Worm (Caenorhabditis elegans) whole organism, L2 larva: ENCODE data around the gene F47B8.3.
A peak's percentile ranks its signal among the peaks of the same experiment; 100 is the strongest.

Source experiments
- C34F6.9 ChIP-seq: fragments of 150-350 bp; optimal IDR thresholded peaks from 2 replicates; lab custom pipeline; 2014; ENCODE audit warnings: missing biosample characterization, missing genetic modification characterization
- F13H6.1 ChIP-seq: sonication (generic microtip); optimal IDR thresholded peaks from 2 replicates; lab custom pipeline; 2016; ENCODE audit warnings: missing genetic modification characterization, missing compliant biosample characterization
- R02D3.7 ChIP-seq: fragments of 150-350 bp; optimal IDR thresholded peaks from 2 replicates; lab custom pipeline; 2014; ENCODE audit warnings: missing biosample characterization, missing genetic modification characterization
- Y55F3AM.14 ChIP-seq: fragments of 200-800 bp; sonication (Bioruptor generic); optimal IDR thresholded peaks from 2 replicates; lab custom pipeline; 2018; ENCODE audit warnings: mild to moderate bottlenecking, missing genetic modification characterization, missing compliant biosample characterization
- ZK546.5 ChIP-seq: sonication (generic microtip); optimal IDR thresholded peaks from 2 replicates; lab custom pipeline; 2017; ENCODE audit warnings: missing biosample characterization, missing genetic modification characterization
- alr-1 ChIP-seq: fragments of 150-350 bp; optimal IDR thresholded peaks from 2 replicates; lab custom pipeline; 2014; ENCODE audit warnings: missing biosample characterization, missing genetic modification characterization
- aly-2 ChIP-seq: fragments of 150-350 bp; optimal IDR thresholded peaks from 2 replicates; lab custom pipeline; 2014; ENCODE audit warnings: missing biosample characterization, missing genetic modification characterization
- ama-1 ChIP-seq: fragments of 150-350 bp; optimal IDR thresholded peaks from 2 replicates; lab custom pipeline; 2018; ENCODE audit warnings: inconsistent platforms
- blmp-1 ChIP-seq: sonication (generic microtip); optimal IDR thresholded peaks from 2 replicates; lab custom pipeline; 2017; ENCODE audit warnings: missing genetic modification characterization, mild to moderate bottlenecking, missing compliant biosample characterization, antibody characterized with exemption, moderate library complexity; ENCODE audit not compliant: insufficient read depth
- ceh-16 ChIP-seq: fragments of 150-350 bp; optimal IDR thresholded peaks from 2 replicates; lab custom pipeline; 2014; ENCODE audit warnings: missing biosample characterization, missing genetic modification characterization
- ceh-82 ChIP-seq: fragments of 150-350 bp; optimal IDR thresholded peaks from 2 replicates; lab custom pipeline; 2014; ENCODE audit warnings: missing biosample characterization, missing genetic modification characterization
- crh-2 ChIP-seq: sonication (generic microtip); optimal IDR thresholded peaks from 2 replicates; lab custom pipeline; 2017; ENCODE audit warnings: missing biosample characterization, missing genetic modification characterization
- dmd-4 ChIP-seq: sonication (generic microtip); optimal IDR thresholded peaks from 2 replicates; lab custom pipeline; 2017; ENCODE audit warnings: missing biosample characterization, missing genetic modification characterization
- egl-27 ChIP-seq: sonication (generic microtip); optimal IDR thresholded peaks from 3 replicates; lab custom pipeline; 2017; ENCODE audit warnings: missing biosample characterization, missing genetic modification reagents, missing genetic modification characterization
- elt-1 ChIP-seq: fragments of 150-350 bp; optimal IDR thresholded peaks from 2 replicates; lab custom pipeline; 2014; ENCODE audit warnings: missing biosample characterization, missing genetic modification characterization
- elt-3 ChIP-seq: sonication (generic microtip); optimal IDR thresholded peaks from 2 replicates; lab custom pipeline; 2017; ENCODE audit warnings: missing biosample characterization, missing genetic modification characterization
- fos-1 ChIP-seq: fragments of 150-350 bp; optimal IDR thresholded peaks from 2 replicates; lab custom pipeline; 2014; ENCODE audit warnings: missing biosample characterization, missing genetic modification characterization
- gmeb-1 ChIP-seq: fragments of 150-350 bp; optimal IDR thresholded peaks from 2 replicates; lab custom pipeline; 2014; ENCODE audit warnings: missing biosample characterization, missing genetic modification characterization
- lin-11 ChIP-seq: fragments of 150-350 bp; sonication (generic microtip); optimal IDR thresholded peaks from 2 replicates; lab custom pipeline; 2014; ENCODE audit warnings: missing biosample characterization, missing genetic modification characterization, inconsistent platforms, mixed read lengths
- lin-13 ChIP-seq: fragments of 150-350 bp; optimal IDR thresholded peaks from 2 replicates; lab custom pipeline; 2014; ENCODE audit warnings: missing biosample characterization, missing genetic modification reagents, missing genetic modification characterization
- lin-39 ChIP-seq: fragments of 150-350 bp; optimal IDR thresholded peaks from 2 replicates; lab custom pipeline; 2014; ENCODE audit warnings: missing biosample characterization, missing genetic modification reagents, missing genetic modification characterization
- lsy-2 ChIP-seq, 2 experiments: fragments of 150-350 bp in 1 of 2; sonication (generic microtip) in 1 of 2; optimal IDR thresholded peaks; 2 replicates each; lab custom pipeline; 2014 to 2017; ENCODE audit warnings: missing biosample characterization in 2 of 2, missing genetic modification characterization in 2 of 2
- mab-5 ChIP-seq: fragments of 150-350 bp; optimal IDR thresholded peaks from 2 replicates; lab custom pipeline; 2014; ENCODE audit warnings: missing biosample characterization, missing genetic modification characterization
- mbf-1 ChIP-seq: sonication (generic microtip); optimal IDR thresholded peaks from 2 replicates; lab custom pipeline; 2017; ENCODE audit warnings: missing biosample characterization, missing genetic modification characterization
- mdl-1 ChIP-seq, 2 experiments: fragments of 150-350 bp in 1 of 2; sonication (generic microtip) in 1 of 2; optimal IDR thresholded peaks; 2 replicates each; lab custom pipeline; 2017; ENCODE audit warnings: missing biosample characterization in 2 of 2, missing genetic modification characterization in 2 of 2
- nhr-10 ChIP-seq: sonication (generic microtip); optimal IDR thresholded peaks from 2 replicates; lab custom pipeline; 2017; ENCODE audit warnings: missing biosample characterization, missing genetic modification characterization
- nhr-11 ChIP-seq: fragments of 150-350 bp; optimal IDR thresholded peaks from 2 replicates; lab custom pipeline; 2014; ENCODE audit warnings: missing biosample characterization, missing genetic modification characterization
- nhr-12 ChIP-seq: fragments of 150-350 bp; optimal IDR thresholded peaks from 2 replicates; lab custom pipeline; 2014; ENCODE audit warnings: missing biosample characterization, missing genetic modification characterization
- nhr-129 ChIP-seq: fragments of 150-350 bp; optimal IDR thresholded peaks from 2 replicates; lab custom pipeline; 2014; ENCODE audit warnings: missing biosample characterization, missing genetic modification characterization
- nhr-21 ChIP-seq: fragments of 150-350 bp; optimal IDR thresholded peaks from 2 replicates; lab custom pipeline; 2014; ENCODE audit warnings: missing biosample characterization, missing genetic modification characterization
- nhr-23 ChIP-seq: fragments of 150-350 bp; optimal IDR thresholded peaks from 2 replicates; lab custom pipeline; 2014; ENCODE audit warnings: missing biosample characterization, missing genetic modification reagents, missing genetic modification characterization
- nhr-237 ChIP-seq: fragments of 150-350 bp; optimal IDR thresholded peaks from 2 replicates; lab custom pipeline; 2014; ENCODE audit warnings: missing biosample characterization, missing genetic modification characterization
- nhr-25 ChIP-seq: fragments of 150-350 bp; sonication (generic microtip); optimal IDR thresholded peaks from 3 replicates; lab custom pipeline; 2014; ENCODE audit warnings: missing biosample characterization, missing genetic modification characterization
- nhr-6 ChIP-seq: fragments of 150-350 bp; optimal IDR thresholded peaks from 2 replicates; lab custom pipeline; 2014; ENCODE audit warnings: missing biosample characterization, missing genetic modification characterization
- nhr-77 ChIP-seq: fragments of 150-350 bp; optimal IDR thresholded peaks from 2 replicates; lab custom pipeline; 2014; ENCODE audit warnings: missing biosample characterization, missing genetic modification characterization
- peb-1 ChIP-seq: fragments of 150-350 bp; optimal IDR thresholded peaks from 2 replicates; lab custom pipeline; 2014; ENCODE audit warnings: missing biosample characterization, missing genetic modification characterization
- sem-4 ChIP-seq: fragments of 150-350 bp; optimal IDR thresholded peaks from 2 replicates; lab custom pipeline; 2014; ENCODE audit warnings: missing biosample characterization, missing genetic modification reagents, missing genetic modification characterization
- skn-1 ChIP-seq: sonication (generic microtip); optimal IDR thresholded peaks from 2 replicates; lab custom pipeline; 2017; ENCODE audit warnings: missing biosample characterization, missing genetic modification characterization
- sma-3 ChIP-seq: sonication (generic microtip); optimal IDR thresholded peaks from 2 replicates; lab custom pipeline; 2016; ENCODE audit warnings: missing genetic modification reagents, missing genetic modification characterization, missing compliant biosample characterization
- sma-9 ChIP-seq, 2 experiments: fragments of 150-350 bp in 1 of 2; sonication (generic microtip) in 1 of 2; optimal IDR thresholded peaks; 2 replicates each; lab custom pipeline; 2014 to 2016; ENCODE audit warnings: missing genetic modification characterization in 2 of 2, mild to moderate bottlenecking in 1 of 2, missing biosample characterization in 1 of 2, missing compliant biosample characterization in 1 of 2, missing genetic modification reagents in 1 of 2, moderate library complexity in 1 of 2
- snpc-4 ChIP-seq: fragments of 150-350 bp; optimal IDR thresholded peaks from 2 replicates; lab custom pipeline; 2014; ENCODE audit warnings: missing biosample characterization, missing genetic modification characterization
- unc-39 ChIP-seq: fragments of 150-350 bp; optimal IDR thresholded peaks from 2 replicates; lab custom pipeline; 2014; ENCODE audit warnings: missing biosample characterization, missing genetic modification characterization
- unc-55 ChIP-seq: fragments of 150-350 bp; sonication (generic microtip); optimal IDR thresholded peaks from 3 replicates; lab custom pipeline; 2014; ENCODE audit warnings: missing biosample characterization, missing genetic modification reagents, missing genetic modification characterization
- unc-62 ChIP-seq: fragments of 150-350 bp; optimal IDR thresholded peaks from 2 replicates; lab custom pipeline; 2014; ENCODE audit warnings: missing biosample characterization, missing genetic modification reagents, missing genetic modification characterization
- zag-1 ChIP-seq: fragments of 150-350 bp; optimal IDR thresholded peaks from 2 replicates; lab custom pipeline; 2014; ENCODE audit warnings: missing biosample characterization, missing genetic modification characterization
- ztf-1 ChIP-seq: fragments of 200-800 bp; sonication (Bioruptor generic); conservative IDR thresholded peaks from 2 replicates; pipeline ENCODE4 v1.3.6; 2022; ENCODE audit warnings: missing genetic modification characterization, missing compliant biosample characterization
- ztf-11 ChIP-seq: sonication (generic microtip); optimal IDR thresholded peaks from 2 replicates; lab custom pipeline; 2017; ENCODE audit warnings: missing biosample characterization, missing genetic modification characterization
- ztf-4 ChIP-seq: fragments of 150-350 bp; optimal IDR thresholded peaks from 2 replicates; lab custom pipeline; 2014; ENCODE audit warnings: missing biosample characterization, missing genetic modification characterization

F47B8.3 gene

ce11 chrV:14368272-14369052, 45.7 kb upstream of the F47B8.3 start (continued):
- TF ChIP-seq lin-39 (tag; lab: Kevin White, UChicago), result no peak
- no peak for TF ChIP-seq lin-11
- peak in 1 of 2 experiments; percentile 52 for TF ChIP-seq lsy-2 (tag; optimal IDR thresholded peaks at IDR 0.05; lab: Kevin White, UChicago)

ce11 chrV:14366487-14366962, 43.7 kb upstream of the F47B8.3 start:
- no peak for TF ChIP-seq ama-1 (lab: Kevin White, UChicago)
- no peak for TF ChIP-seq ztf-4 (tag; lab: Kevin White, UChicago)
- TF ChIP-seq ceh-16 (tag; lab: Kevin White, UChicago), result no peak
- peak; percentile 58 for TF ChIP-seq nhr-77 (tag; lab: Kevin White, UChicago)
- no peak for TF ChIP-seq skn-1 (tag; lab: Kevin White, UChicago)
- no peak for TF ChIP-seq nhr-25 (tag; lab: Kevin White, UChicago)
- no peak for TF ChIP-seq aly-2 (tag; lab: Kevin White, UChicago)
- no peak for TF ChIP-seq nhr-129 (tag; lab: Kevin White, UChicago)
- no peak for TF ChIP-seq gmeb-1 (tag; lab: Kevin White, UChicago)
- TF ChIP-seq ztf-11 (tag; lab: Kevin White, UChicago), result no peak
- TF ChIP-seq crh-2 (tag; lab: Kevin White, UChicago), result peak; percentile 44
- TF ChIP-seq lin-13 (GFP tag; lab: Kevin White, UChicago), result peak; percentile 57
- no peak for TF ChIP-seq unc-39 (tag; lab: Kevin White, UChicago)
- peak; percentile 76 for TF ChIP-seq fos-1 (tag; lab: Kevin White, UChicago)
- TF ChIP-seq C34F6.9 (tag; lab: Kevin White, UChicago), result peak; percentile 52
- peak; percentile 82 for TF ChIP-seq zag-1
- no peak for TF ChIP-seq dmd-4 (tag; lab: Kevin White, UChicago)
- TF ChIP-seq ZK546.5 (tag; lab: Kevin White, UChicago), result no peak
- TF ChIP-seq alr-1 (tag; lab: Kevin White, UChicago), result no peak
- TF ChIP-seq nhr-12, result no peak
- TF ChIP-seq nhr-10 (tag; lab: Kevin White, UChicago), result no peak
- peak; percentile 46 for TF ChIP-seq sma-3 (GFP tag; lab: Kevin White, UChicago)
- peak; percentile 33 for TF ChIP-seq lin-11
- TF ChIP-seq nhr-237 (tag; lab: Kevin White, UChicago), result no peak
- peak; percentile 72 for TF ChIP-seq unc-62 (GFP tag; lab: Kevin White, UChicago)
- no peak for TF ChIP-seq nhr-11 (tag; lab: Kevin White, UChicago)
- TF ChIP-seq lin-39 (tag; lab: Kevin White, UChicago), result no peak
- TF ChIP-seq F13H6.1, result peak; percentile 86
- TF ChIP-seq mbf-1 (tag; lab: Kevin White, UChicago), result no peak
- peak; percentile 8 for TF ChIP-seq snpc-4 (tag; lab: Kevin White, UChicago)
- no peak for TF ChIP-seq elt-3 (tag; lab: Kevin White, UChicago)
- TF ChIP-seq lsy-2 (tag; optimal IDR thresholded peaks at IDR 0.05; lab: Kevin White, UChicago), result peak in 1 of 2 experiments; percentile 78
- no peak for TF ChIP-seq ztf-1
- peak; percentile 69 for TF ChIP-seq peb-1 (tag; lab: Kevin White, UChicago)
- TF ChIP-seq Y55F3AM.14 (GFP tag; lab: Kevin White, UChicago), result peak; percentile 87
- peak; percentile 55 for TF ChIP-seq egl-27 (tag; lab: Kevin White, UChicago)
- peak; percentile 34 for TF ChIP-seq ceh-82 (tag; lab: Kevin White, UChicago)
- no peak for TF ChIP-seq R02D3.7
- TF ChIP-seq blmp-1, result peak; percentile 46
- TF ChIP-seq nhr-23 (tag; lab: Kevin White, UChicago), result no peak
- no peak for TF ChIP-seq mab-5 (tag; lab: Kevin White, UChicago)
- no peak for TF ChIP-seq elt-1 (tag; lab: Kevin White, UChicago)
- no peak for TF ChIP-seq nhr-6 (tag; lab: Kevin White, UChicago)
- TF ChIP-seq sem-4 (tag; lab: Kevin White, UChicago), result peak; percentile 69
- peak; percentile 39 to 59 for TF ChIP-seq mdl-1 (tag; optimal IDR thresholded peaks at IDR 0.05; lab: Kevin White, UChicago)
- peak; percentile 85 for TF ChIP-seq nhr-21 (tag; lab: Kevin White, UChicago)
- TF ChIP-seq sma-9 (GFP tag; optimal IDR thresholded peaks at IDR 0.05; lab: Kevin White, UChicago), result peak; percentile 89
- no peak for TF ChIP-seq sma-9 (tag; optimal IDR thresholded peaks at IDR 0.05; lab: Kevin White, UChicago)
- peak; percentile 88 for TF ChIP-seq unc-55 (GFP tag; lab: Kevin White, UChicago)
